Worm (Caenorhabditis elegans) whole organism, L4 larva: ENCODE results near the gene R10D12.1.

ENCODE experiments used
- F49E8.2 ChIP-seq: sonication (generic microtip); optimal IDR thresholded peaks from 2 replicates; lab custom pipeline; 2016; ENCODE audit warnings: missing compliant biosample characterization, mild to moderate bottlenecking, missing genetic modification characterization, borderline replicate concordance
- T20F7.1 ChIP-seq: fragments of 200-800 bp; sonication (Bioruptor generic); optimal IDR thresholded peaks from 2 replicates; lab custom pipeline; 2018; ENCODE audit warnings: mild to moderate bottlenecking, missing genetic modification characterization, missing compliant biosample characterization
- Y105C5A.15 ChIP-seq: fragments of 200-800 bp; sonication (Bioruptor generic); IDR thresholded peaks from 2 replicates; pipeline ENCODE4 v1.3.6; 2022; ENCODE audit warnings: missing genetic modification characterization, missing compliant biosample characterization
- Y5F2A.4 ChIP-seq: fragments of 200-800 bp; sonication (Bioruptor generic); optimal IDR thresholded peaks from 2 replicates; lab custom pipeline; 2018; ENCODE audit warnings: mild to moderate bottlenecking, missing genetic modification characterization, missing compliant biosample characterization
- ama-1 ChIP-seq: fragments of 150-350 bp; optimal IDR thresholded peaks from 2 replicates; lab custom pipeline; 2014; ENCODE audit warnings: inconsistent platforms, mixed read lengths
- attf-4 ChIP-seq: sonication (generic microtip); optimal IDR thresholded peaks from 3 replicates; lab custom pipeline; 2017; ENCODE audit warnings: missing biosample characterization, missing genetic modification characterization
- ceh-28 ChIP-seq: fragments of 150-350 bp; optimal IDR thresholded peaks from 2 replicates; lab custom pipeline; 2014; ENCODE audit warnings: missing biosample characterization, missing genetic modification reagents, missing genetic modification characterization
- ces-1 ChIP-seq: fragments of 150-350 bp; sonication (generic microtip); optimal IDR thresholded peaks from 4 replicates; lab custom pipeline; 2014; ENCODE audit warnings: missing biosample characterization, missing genetic modification reagents, missing genetic modification characterization
- cey-2 ChIP-seq: sonication (generic microtip); optimal IDR thresholded peaks from 3 replicates; lab custom pipeline; 2017; ENCODE audit warnings: missing genetic modification characterization, mild to moderate bottlenecking, missing compliant biosample characterization, antibody characterized with exemption, borderline replicate concordance; ENCODE audit not compliant: insufficient read depth
- duxl-1 ChIP-seq: sonication (generic microtip); optimal IDR thresholded peaks from 2 replicates; lab custom pipeline; 2016; ENCODE audit warnings: mild to moderate bottlenecking, missing genetic modification characterization, moderate library complexity, missing compliant biosample characterization; ENCODE audit not compliant: poor library complexity
- hif-1 ChIP-seq, 2 experiments: sonication (generic microtip); optimal IDR thresholded peaks; 2 replicates each; lab custom pipeline; 2016 to 2017; ENCODE audit warnings: missing compliant biosample characterization in 2 of 2, missing genetic modification characterization in 2 of 2, missing genetic modification reagents in 2 of 2, missing genotype in 2 of 2, mild to moderate bottlenecking in 1 of 2
- hlh-11 ChIP-seq: fragments of 200-800 bp; sonication (Bioruptor generic); optimal IDR thresholded peaks from 2 replicates; lab custom pipeline; 2018; ENCODE audit warnings: mild to moderate bottlenecking, missing genetic modification characterization, missing compliant biosample characterization
- hlh-30 ChIP-seq: sonication (generic microtip); optimal IDR thresholded peaks from 2 replicates; lab custom pipeline; 2017; ENCODE audit warnings: antibody characterized with exemption, mild to moderate bottlenecking, missing genetic modification characterization, missing compliant biosample characterization; ENCODE audit not compliant: insufficient read depth
- lin-13 ChIP-seq: fragments of 150-350 bp; optimal IDR thresholded peaks from 2 replicates; lab custom pipeline; 2014; ENCODE audit warnings: missing biosample characterization, missing genetic modification reagents, missing genetic modification characterization
- lin-38 ChIP-seq: fragments of 200-800 bp; sonication (Bioruptor generic); IDR thresholded peaks from 2 replicates; pipeline ENCODE4 v1.3.6; 2022; ENCODE audit warnings: missing genetic modification reagents, missing genetic modification characterization, missing compliant biosample characterization
- lir-3 ChIP-seq: sonication (generic microtip); optimal IDR thresholded peaks from 2 replicates; lab custom pipeline; 2016; ENCODE audit warnings: mild to moderate bottlenecking, missing genetic modification characterization, missing compliant biosample characterization
- mdt-29 ChIP-seq: fragments of 200-800 bp; sonication (Bioruptor generic); IDR thresholded peaks from 2 replicates; pipeline ENCODE4 v1.3.6; 2022; ENCODE audit warnings: missing genetic modification reagents, missing genetic modification characterization, missing compliant biosample characterization
- mes-2 ChIP-seq: sonication (generic microtip); optimal IDR thresholded peaks from 2 replicates; lab custom pipeline; 2016; ENCODE audit warnings: missing genotype, mild to moderate bottlenecking, missing genetic modification characterization, missing compliant biosample characterization; ENCODE audit not compliant: poor library complexity, severe bottlenecking
- mxl-2 ChIP-seq: fragments of 200-800 bp; sonication (Bioruptor generic); conservative IDR thresholded peaks from 2 replicates; pipeline ENCODE4 v1.3.6; 2022; ENCODE audit warnings: missing genetic modification reagents, missing genetic modification characterization, missing compliant biosample characterization
- nhr-10 ChIP-seq: fragments of 150-350 bp; optimal IDR thresholded peaks from 2 replicates; lab custom pipeline; 2014; ENCODE audit warnings: missing biosample characterization, missing genetic modification characterization
- nhr-111 ChIP-seq: fragments of 200-800 bp; sonication (Bioruptor generic); optimal IDR thresholded peaks from 2 replicates; lab custom pipeline; 2018; ENCODE audit warnings: mild to moderate bottlenecking, missing genetic modification characterization, missing compliant biosample characterization
- nhr-28 ChIP-seq: fragments of 150-350 bp; optimal IDR thresholded peaks from 2 replicates; lab custom pipeline; 2014; ENCODE audit warnings: missing biosample characterization, missing genetic modification characterization
- nhr-41 ChIP-seq: fragments of 200-800 bp; sonication (Bioruptor generic); IDR thresholded peaks from 2 replicates; pipeline ENCODE4 v1.3.6; 2022; ENCODE audit warnings: missing genetic modification reagents, missing genetic modification characterization, missing compliant biosample characterization
- nhr-42 ChIP-seq: fragments of 200-800 bp; sonication (Bioruptor generic); IDR thresholded peaks from 2 replicates; pipeline ENCODE4 v1.3.6; 2022; ENCODE audit warnings: missing genetic modification characterization, missing compliant biosample characterization
- nhr-48 ChIP-seq: sonication (generic microtip); optimal IDR thresholded peaks from 2 replicates; lab custom pipeline; 2016; ENCODE audit warnings: mild to moderate bottlenecking, missing genetic modification characterization, missing compliant biosample characterization
- nhr-76 ChIP-seq: fragments of 150-350 bp; optimal IDR thresholded peaks from 2 replicates; lab custom pipeline; 2014; ENCODE audit warnings: missing biosample characterization, missing genetic modification characterization
- nhr-77 ChIP-seq: fragments of 150-350 bp; optimal IDR thresholded peaks from 2 replicates; lab custom pipeline; 2014; ENCODE audit warnings: missing biosample characterization, missing genetic modification characterization
- pha-4 ChIP-seq, 2 experiments: fragments of 150-350 bp in 1 of 2; fragments of 200-800 bp in 1 of 2; sonication (Bioruptor generic) in 1 of 2; IDR thresholded peaks in 1 of 2; optimal IDR thresholded peaks in 1 of 2; 2 replicates each; pipeline versions ENCODE4 v1.3.6 to Lab custom; 2014 to 2022; ENCODE audit warnings: missing genetic modification characterization in 2 of 2, missing genetic modification reagents in 2 of 2, missing biosample characterization in 1 of 2, missing compliant biosample characterization in 1 of 2
- php-3 ChIP-seq: fragments of 200-800 bp; sonication (Bioruptor generic); IDR thresholded peaks from 2 replicates; pipeline ENCODE4 v1.3.6; 2022; ENCODE audit warnings: missing genetic modification reagents, missing genetic modification characterization, missing compliant biosample characterization
- rbr-2 ChIP-seq: sonication (generic microtip); optimal IDR thresholded peaks from 2 replicates; lab custom pipeline; 2016; ENCODE audit warnings: missing genotype, missing genetic modification characterization, missing compliant biosample characterization
- saeg-2 ChIP-seq: fragments of 200-800 bp; sonication (Bioruptor generic); IDR thresholded peaks from 2 replicates; pipeline ENCODE4 v1.3.6; 2022; ENCODE audit warnings: missing genetic modification reagents, missing genetic modification characterization, missing compliant biosample characterization
- sdz-12 ChIP-seq: fragments of 200-800 bp; sonication (Bioruptor generic); optimal IDR thresholded peaks from 2 replicates; lab custom pipeline; 2018; ENCODE audit warnings: mild to moderate bottlenecking, missing genetic modification characterization, missing compliant biosample characterization
- skn-1 ChIP-seq: fragments of 150-350 bp; optimal IDR thresholded peaks from 2 replicates; lab custom pipeline; 2014; ENCODE audit warnings: missing biosample characterization, missing genetic modification characterization
- snpc-1.2 ChIP-seq: fragments of 200-800 bp; sonication (Bioruptor generic); IDR thresholded peaks from 2 replicates; pipeline ENCODE4 v1.3.6; 2022; ENCODE audit warnings: missing genetic modification reagents, missing genetic modification characterization, missing compliant biosample characterization
- spr-3 ChIP-seq: fragments of 200-800 bp; sonication (Bioruptor generic); optimal IDR thresholded peaks from 2 replicates; lab custom pipeline; 2018; ENCODE audit warnings: mild to moderate bottlenecking, missing genetic modification characterization, missing compliant biosample characterization
- unc-130 ChIP-seq: sonication (generic microtip); optimal IDR thresholded peaks from 2 replicates; lab custom pipeline; 2016; ENCODE audit warnings: missing genetic modification reagents, missing genetic modification characterization, missing compliant biosample characterization
- unc-39 ChIP-seq: sonication (generic microtip); optimal IDR thresholded peaks from 2 replicates; lab custom pipeline; 2017; ENCODE audit warnings: missing biosample characterization, missing genetic modification characterization
- unc-62 ChIP-seq, 3 experiments: fragments of 150-350 bp in 1 of 3; sonication (generic microtip); optimal IDR thresholded peaks in 2 of 3; peaks in 1 of 3; 1 replicate in 1 of 3; 2 replicates in 2 of 3; lab custom pipeline; 2014 to 2017; ENCODE audit warnings: missing biosample characterization in 3 of 3, missing genetic modification characterization in 3 of 3, missing genetic modification reagents in 3 of 3, missing genotype in 1 of 3
- zip-2 ChIP-seq: fragments of 150-350 bp; optimal IDR thresholded peaks from 2 replicates; lab custom pipeline; 2014; ENCODE audit warnings: missing biosample characterization, missing genetic modification characterization
- ztf-11 ChIP-seq: fragments of 150-350 bp; optimal IDR thresholded peaks from 2 replicates; lab custom pipeline; 2014; ENCODE audit warnings: missing biosample characterization, missing genetic modification characterization

Gene R10D12.1

ce11 chrV:13926398-13926797, 8.0 kb downstream of the R10D12.1 start, which contains the start of gene srxa-12:
srxa-12 (plus strand) TSS chrV:13926698.
- TF ChIP-seq unc-62 (GFP tag; optimal IDR thresholded peaks at IDR 0.05 in 1 of 2; lab: Kevin White, UChicago) (no peak), unc-62 (tag; optimal IDR thresholded peaks at IDR 0.05; lab: Kevin White, UChicago) (no peak), nhr-28 (tag; lab: Kevin White, UChicago) (no peak), attf-4 (tag; lab: Kevin White, UChicago) (no peak), nhr-42 (GFP tag; lab: Robert Waterston, UW) (no peak), pha-4 (GFP tag; IDR thresholded peaks at IDR 0.05; lab: Robert Waterston, UW) (no peak), pha-4 (tag; optimal IDR thresholded peaks at IDR 0.05; lab: Kevin White, UChicago) (no peak), rbr-2 (tag; lab: Kevin White, UChicago) (no peak), hlh-11 (tag; lab: Kevin White, UChicago) (no peak), hif-1 (tag; optimal IDR thresholded peaks at IDR 0.05; lab: Kevin White, UChicago) (no peak), mdt-29 (GFP tag; lab: Robert Waterston, UW) (no peak), skn-1 (no peak), F49E8.2 (no peak), lin-38 (GFP tag; lab: Robert Waterston, UW) (no peak), Y105C5A.15 (GFP tag; lab: Robert Waterston, UW) (no peak), lir-3 (no peak), sdz-12 (GFP tag; lab: Kevin White, UChicago) (no peak)

DNA sequence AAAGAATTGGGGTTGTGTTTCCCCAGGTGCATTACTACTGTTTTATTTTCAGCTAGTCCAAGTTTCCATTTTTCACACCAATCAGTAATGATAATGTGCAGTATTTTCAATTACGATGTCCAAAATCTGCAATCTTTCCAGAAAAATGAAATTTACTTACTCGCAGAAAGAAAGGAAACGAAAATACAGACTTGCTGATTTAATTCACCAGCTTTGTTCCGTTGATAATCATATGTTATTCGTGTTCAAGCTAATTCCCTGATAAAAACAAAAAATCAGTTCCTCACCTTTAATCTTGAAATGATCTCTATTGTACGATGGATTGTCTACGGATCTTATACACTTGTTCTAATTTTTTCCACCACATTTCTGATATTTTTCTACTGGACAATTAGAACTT, 10.6 kb downstream of the R10D12.1 start, which contains the start of gene srxa-11:
Gene srxa-11 (plus strand): TSS at position 301 of the 400 bp plus-strand sequence.
- no peak for TF ChIP-seq unc-39
- TF ChIP-seq, all 104 proteins: peak for 0

- TF ChIP-seq lin-38 (GFP tag; lab: Robert Waterston, UW) (no peak), hif-1 (tag; optimal IDR thresholded peaks at IDR 0.05; lab: Kevin White, UChicago) (no peak), nhr-77 (tag; lab: Kevin White, UChicago) (no peak), nhr-76 (tag; lab: Kevin White, UChicago) (no peak), nhr-10 (no peak), pha-4 (GFP tag; IDR thresholded peaks at IDR 0.05; lab: Robert Waterston, UW) (no peak), pha-4 (tag; optimal IDR thresholded peaks at IDR 0.05; lab: Kevin White, UChicago) (no peak), snpc-1.2 (GFP tag; lab: Robert Waterston, UW) (no peak), duxl-1 (tag; lab: Kevin White, UChicago) (no peak), lin-13 (GFP tag; lab: Kevin White, UChicago) (no peak), mxl-2 (GFP tag; lab: Robert Waterston, UW) (no peak), nhr-48 (tag; lab: Kevin White, UChicago) (no peak), Y5F2A.4 (GFP tag; lab: Kevin White, UChicago) (no peak), cey-2 (tag; lab: Kevin White, UChicago) (no peak), zip-2 (tag; lab: Kevin White, UChicago) (no peak), php-3 (no peak), ceh-28 (tag; lab: Kevin White, UChicago) (no peak)
These were observed 13.7 kb downstream of the R10D12.1 start, which contains the start of gene srx-42 for ce11 chrV:13920730-13921129. srx-42 (plus strand) TSS chrV:13921030.

ce11 chrV:13918341-13918740, 16.1 kb downstream of the R10D12.1 start, which contains the start of gene str-250:
str-250 (plus strand) TSS chrV:13918641.
- TF ChIP-seq ceh-28 (tag; lab: Kevin White, UChicago) (no peak), ztf-11 (no peak), saeg-2 (GFP tag; lab: Robert Waterston, UW) (no peak)

- TF ChIP-seq mxl-2 (GFP tag; lab: Robert Waterston, UW) (no peak), zip-2 (tag; lab: Kevin White, UChicago) (no peak), ceh-28 (tag; lab: Kevin White, UChicago) (no peak), nhr-111 (GFP tag; lab: Kevin White, UChicago) (no peak), nhr-41 (GFP tag; lab: Robert Waterston, UW) (no peak), nhr-48 (tag; lab: Kevin White, UChicago) (no peak), ces-1 (no peak), lin-38 (GFP tag; lab: Robert Waterston, UW) (no peak), unc-39 (no peak), lin-13 (GFP tag; lab: Kevin White, UChicago) (no peak), unc-130 (GFP tag; lab: Kevin White, UChicago) (no peak), mes-2 (tag; lab: Kevin White, UChicago) (no peak), hlh-30 (tag; lab: Kevin White, UChicago) (no peak), T20F7.1 (GFP tag; lab: Kevin White, UChicago) (no peak), spr-3 (no peak), lir-3 (no peak), ama-1 (lab: Kevin White, UChicago) (no peak)
These were observed 18.2 kb downstream of the R10D12.1 start, which contains the start of gene str-252 for ce11 chrV:13916196-13916595. str-252 (plus strand) TSS chrV:13916496.
